Worm (Caenorhabditis elegans) whole organism, young adult: ENCODE results near the gene C25E10.17.

Experiments
- B0035.1 ChIP-seq: sonication (generic microtip); optimal IDR thresholded peaks from 2 replicates; lab custom pipeline; 2016; ENCODE audit warnings: missing genetic modification characterization, mild to moderate bottlenecking, missing compliant biosample characterization, missing genotype, missing genetic modification reagents
- F22D6.2 ChIP-seq: sonication (generic microtip); optimal IDR thresholded peaks from 2 replicates; lab custom pipeline; 2016; ENCODE audit warnings: mild to moderate bottlenecking, missing genetic modification characterization, missing compliant biosample characterization
- F57C9.4 ChIP-seq: sonication (generic microtip); optimal IDR thresholded peaks from 2 replicates; lab custom pipeline; 2017; ENCODE audit warnings: mild to moderate bottlenecking, missing genetic modification characterization, missing compliant biosample characterization
- T07F8.4 ChIP-seq: sonication (generic microtip); optimal IDR thresholded peaks from 2 replicates; lab custom pipeline; 2016; ENCODE audit warnings: mild to moderate bottlenecking, missing genetic modification characterization, moderate library complexity, missing compliant biosample characterization
- Y56A3A.18 ChIP-seq: fragments of 200-800 bp; sonication (Bioruptor generic); IDR thresholded peaks from 2 replicates; pipeline ENCODE4 v1.3.6; 2022; ENCODE audit warnings: missing genetic modification reagents, missing genetic modification characterization, missing compliant biosample characterization
- Y79H2A.3 ChIP-seq: fragments of 200-800 bp; sonication (Bioruptor generic); conservative IDR thresholded peaks from 2 replicates; pipeline ENCODE4 v1.3.6; 2022; ENCODE audit warnings: missing genetic modification reagents, missing genetic modification characterization, missing compliant biosample characterization
- Y95B8A.8 ChIP-seq: fragments of 200-800 bp; sonication (Bioruptor generic); IDR thresholded peaks from 2 replicates; pipeline ENCODE4 v1.3.6; 2022; ENCODE audit warnings: missing genetic modification reagents, missing genetic modification characterization, missing compliant biosample characterization
- akir-1 ChIP-seq: fragments of 200-800 bp; sonication (Bioruptor generic); optimal IDR thresholded peaks from 2 replicates; lab custom pipeline; 2018; ENCODE audit warnings: mild to moderate bottlenecking, missing genetic modification characterization, moderate library complexity, missing compliant biosample characterization
- ama-1 ChIP-seq, 3 experiments: fragments of 150-350 bp in 1 of 3; sonication (generic microtip) in 2 of 3; optimal IDR thresholded peaks; 2 replicates each; lab custom pipeline; 2014 to 2018; ENCODE audit warnings: missing biosample characterization in 2 of 3, missing genetic modification characterization in 2 of 3, missing genetic modification reagents in 2 of 3
- bed-2 ChIP-seq: fragments of 200-800 bp; sonication (Bioruptor generic); IDR thresholded peaks from 2 replicates; pipeline ENCODE4 v1.3.6; 2022; ENCODE audit warnings: missing genetic modification reagents, missing genetic modification characterization, missing compliant biosample characterization
- ceh-100 ChIP-seq: fragments of 200-800 bp; sonication (Bioruptor generic); IDR thresholded peaks from 2 replicates; pipeline ENCODE4 v1.3.6; 2022; ENCODE audit warnings: missing genetic modification reagents, missing genetic modification characterization, missing compliant biosample characterization
- ceh-79 ChIP-seq: sonication (generic microtip); optimal IDR thresholded peaks from 2 replicates; lab custom pipeline; 2017; ENCODE audit warnings: mild to moderate bottlenecking, missing genetic modification characterization, missing compliant biosample characterization
- chd-7 ChIP-seq: sonication (generic microtip); optimal IDR thresholded peaks from 2 replicates; lab custom pipeline; 2016; ENCODE audit warnings: mild to moderate bottlenecking, missing genetic modification characterization, moderate library complexity, missing compliant biosample characterization
- efl-1 ChIP-seq: fragments of 150-350 bp; optimal IDR thresholded peaks from 2 replicates; lab custom pipeline; 2014; ENCODE audit warnings: missing biosample characterization, missing genetic modification reagents, missing genetic modification characterization
- ekl-4 ChIP-seq: fragments of 200-800 bp; sonication (Bioruptor generic); IDR thresholded peaks from 2 replicates; pipeline ENCODE4 v1.3.6; 2022; ENCODE audit warnings: missing genetic modification reagents, missing genetic modification characterization, missing compliant biosample characterization
- hmg-20 ChIP-seq: fragments of 200-800 bp; sonication (Bioruptor generic); IDR thresholded peaks from 2 replicates; pipeline ENCODE4 v1.3.6; 2022; ENCODE audit warnings: missing genetic modification reagents, missing genetic modification characterization, missing compliant biosample characterization
- let-607 ChIP-seq, 2 experiments: fragments of 200-800 bp in 1 of 2; sonication (Bioruptor generic) in 1 of 2; sonication (generic microtip) in 1 of 2; optimal IDR thresholded peaks; 2 replicates each; lab custom pipeline; 2016 to 2018; ENCODE audit warnings: mild to moderate bottlenecking in 2 of 2, missing compliant biosample characterization in 2 of 2, missing genetic modification characterization in 2 of 2, moderate library complexity in 2 of 2, missing genotype in 1 of 2
- lin-26 ChIP-seq: fragments of 200-800 bp; sonication (Bioruptor generic); IDR thresholded peaks from 2 replicates; pipeline ENCODE4 v1.3.6; 2022; ENCODE audit warnings: missing genetic modification reagents, missing genetic modification characterization, missing compliant biosample characterization
- lin-54 ChIP-seq: fragments of 200-800 bp; sonication (Bioruptor generic); optimal IDR thresholded peaks from 2 replicates; lab custom pipeline; 2018; ENCODE audit warnings: mild to moderate bottlenecking, missing genetic modification characterization, missing compliant biosample characterization
- madf-10 ChIP-seq: sonication (generic microtip); optimal IDR thresholded peaks from 2 replicates; lab custom pipeline; 2016; ENCODE audit warnings: mild to moderate bottlenecking, missing genetic modification characterization, missing compliant biosample characterization
- madf-8 ChIP-seq: fragments of 200-800 bp; sonication (Bioruptor generic); conservative IDR thresholded peaks from 2 replicates; pipeline ENCODE4 v1.3.6; 2022; ENCODE audit warnings: missing genetic modification reagents, missing genetic modification characterization, missing compliant biosample characterization
- nhr-179 ChIP-seq: sonication (generic microtip); optimal IDR thresholded peaks from 2 replicates; lab custom pipeline; 2016; ENCODE audit warnings: mild to moderate bottlenecking, missing genetic modification characterization, missing compliant biosample characterization
- nhr-90 ChIP-seq: sonication (generic microtip); optimal IDR thresholded peaks from 2 replicates; lab custom pipeline; 2016; ENCODE audit warnings: missing genotype, mild to moderate bottlenecking, missing genetic modification characterization, missing compliant biosample characterization
- rcor-1 ChIP-seq: fragments of 200-800 bp; sonication (Bioruptor generic); IDR thresholded peaks from 2 replicates; pipeline ENCODE4 v1.3.6; 2022; ENCODE audit warnings: missing genetic modification reagents, missing genetic modification characterization, missing compliant biosample characterization
- repo-1 ChIP-seq: sonication (generic microtip); optimal IDR thresholded peaks from 2 replicates; lab custom pipeline; 2017; ENCODE audit warnings: mild to moderate bottlenecking, missing genetic modification characterization, missing compliant biosample characterization
- sdz-38 ChIP-seq: sonication (generic microtip); optimal IDR thresholded peaks from 2 replicates; lab custom pipeline; 2016; ENCODE audit warnings: missing genotype, missing genetic modification characterization, missing compliant biosample characterization
- somi-1 ChIP-seq: fragments of 200-800 bp; sonication (Bioruptor generic); optimal IDR thresholded peaks from 2 replicates; lab custom pipeline; 2018; ENCODE audit warnings: mild to moderate bottlenecking, missing genetic modification characterization, missing compliant biosample characterization
- sptf-2 ChIP-seq: fragments of 200-800 bp; sonication (Bioruptor generic); optimal IDR thresholded peaks from 2 replicates; lab custom pipeline; 2018; ENCODE audit warnings: mild to moderate bottlenecking, missing genetic modification characterization, missing compliant biosample characterization
- tbp1 ChIP-seq: fragments of 200-800 bp; sonication (Bioruptor generic); optimal IDR thresholded peaks from 2 replicates; lab custom pipeline; 2018; ENCODE audit warnings: mild to moderate bottlenecking, missing genetic modification characterization, missing compliant biosample characterization
- tbx-9 ChIP-seq: sonication (generic microtip); optimal IDR thresholded peaks from 2 replicates; lab custom pipeline; 2016; ENCODE audit warnings: borderline replicate concordance, missing genetic modification characterization, inconsistent platforms, missing compliant biosample characterization
- tlf-1 ChIP-seq: fragments of 200-800 bp; sonication (Bioruptor generic); optimal IDR thresholded peaks from 2 replicates; lab custom pipeline; 2018; ENCODE audit warnings: mild to moderate bottlenecking, missing genetic modification characterization, missing compliant biosample characterization
- unc-62 ChIP-seq: fragments of 150-350 bp; optimal IDR thresholded peaks from 2 replicates; lab custom pipeline; 2014; ENCODE audit warnings: missing biosample characterization, missing genetic modification reagents, missing genetic modification characterization
- ztf-3 ChIP-seq: fragments of 200-800 bp; sonication (Bioruptor generic); optimal IDR thresholded peaks from 2 replicates; lab custom pipeline; 2018; ENCODE audit warnings: mild to moderate bottlenecking, missing genetic modification characterization, missing compliant biosample characterization

Gene C25E10.17

DNA sequence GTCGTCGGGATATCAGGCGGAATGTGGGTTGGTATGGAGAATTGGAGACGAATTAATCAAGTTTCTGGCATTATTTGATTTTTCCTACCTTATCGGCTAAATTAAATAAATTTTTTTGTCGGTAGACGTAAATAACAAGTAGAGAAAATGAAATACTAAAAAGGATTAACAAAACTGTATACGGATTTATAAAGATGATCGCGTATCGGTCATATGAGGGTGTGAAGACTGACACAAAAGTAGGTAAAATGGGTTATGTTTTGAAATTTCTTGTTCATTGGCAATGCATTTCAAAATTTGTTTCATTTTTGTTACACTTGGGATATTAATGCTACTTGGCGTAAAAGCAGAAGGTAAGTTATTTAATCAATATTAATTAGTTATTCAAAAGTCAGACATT, 12.1 kb upstream of the C25E10.17 start, which contains the start of the genes C25E10.16 and C25E10.13:
TSS of gene C25E10.16 (minus strand) at position 101 of the 400 bp plus-strand sequence.
TSS of gene C25E10.13 (plus strand) at position 256 of the 400 bp plus-strand sequence.
- TF ChIP-seq madf-8 (no peak), sptf-2 (no peak), hmg-20 (GFP tag; lab: Robert Waterston, UW) (no peak), let-607 (tag; optimal IDR thresholded peaks at IDR 0.05; lab: Kevin White, UChicago) (no peak), repo-1 (no peak), chd-7 (tag; lab: Kevin White, UChicago) (no peak), ceh-79 (tag; lab: Kevin White, UChicago) (no peak), T07F8.4 (tag; lab: Kevin White, UChicago) (no peak), F57C9.4 (no peak)

DNA sequence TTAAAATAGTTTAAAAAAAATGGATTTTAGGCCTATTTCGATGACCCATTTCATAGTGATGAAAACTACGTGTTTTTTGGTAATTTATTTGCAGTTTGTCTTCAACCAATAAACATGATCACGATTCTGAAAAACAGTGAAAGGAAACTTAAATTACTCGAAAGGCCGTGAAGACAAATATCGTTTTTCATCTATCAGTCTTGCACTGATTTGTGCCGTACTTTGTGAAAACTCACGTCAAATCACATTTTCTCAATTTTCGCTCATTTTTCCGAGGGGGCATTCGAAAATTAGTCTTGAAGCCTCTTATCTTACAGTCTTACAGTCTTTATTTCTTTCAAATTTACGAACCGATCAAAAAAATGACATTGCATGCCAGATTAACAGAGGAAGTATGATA, 11.2 kb upstream of the C25E10.17 start, which contains the start of gene C25E10.11:
TSS of gene C25E10.11 (minus strand) at position 101 of the 400 bp plus-strand sequence.
- TF ChIP-seq Y95B8A.8 (GFP tag; lab: Robert Waterston, UW) (no peak), ama-1 (optimal IDR thresholded peaks at IDR 0.05; lab: Kevin White, UChicago) (no peak), ama-1 (GFP tag; optimal IDR thresholded peaks at IDR 0.05; lab: Kevin White, UChicago) (no peak), somi-1 (GFP tag; lab: Kevin White, UChicago) (no peak), Y79H2A.3 (GFP tag; lab: Robert Waterston, UW) (no peak), akir-1 (GFP tag; lab: Kevin White, UChicago) (no peak), tlf-1 (GFP tag; lab: Kevin White, UChicago) (no peak), B0035.1 (tag; lab: Kevin White, UChicago) (no peak), F57C9.4 (no peak), ekl-4 (GFP tag; lab: Robert Waterston, UW) (no peak), sdz-38 (tag; lab: Kevin White, UChicago) (no peak), tbx-9 (tag; lab: Kevin White, UChicago) (no peak), unc-62 (GFP tag; lab: Kevin White, UChicago) (no peak)

DNA sequence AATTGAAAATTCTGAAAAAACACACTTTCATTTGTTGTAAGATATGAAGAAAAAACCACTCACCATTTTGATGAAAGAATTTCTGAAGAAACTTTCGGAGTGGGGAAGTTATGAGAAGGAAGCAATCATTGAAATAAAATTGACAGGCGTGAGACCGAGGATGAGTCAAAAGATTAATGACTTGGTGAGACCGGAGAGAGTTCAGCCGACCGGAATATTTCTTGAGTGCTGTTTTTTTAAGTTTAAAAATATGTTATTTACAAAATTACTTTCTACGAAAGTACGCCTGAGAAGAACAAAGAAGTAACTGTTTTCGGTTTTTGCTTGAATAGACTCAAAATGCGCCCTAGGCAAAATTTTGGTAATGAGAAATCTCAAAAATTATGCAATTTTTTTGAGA, 8.8 kb upstream of the C25E10.17 start, which contains the start of gene C25E10.10:
TSS of gene C25E10.10 (minus strand) at position 101 of the 400 bp plus-strand sequence.
- TF ChIP-seq F22D6.2 = no peak

DNA sequence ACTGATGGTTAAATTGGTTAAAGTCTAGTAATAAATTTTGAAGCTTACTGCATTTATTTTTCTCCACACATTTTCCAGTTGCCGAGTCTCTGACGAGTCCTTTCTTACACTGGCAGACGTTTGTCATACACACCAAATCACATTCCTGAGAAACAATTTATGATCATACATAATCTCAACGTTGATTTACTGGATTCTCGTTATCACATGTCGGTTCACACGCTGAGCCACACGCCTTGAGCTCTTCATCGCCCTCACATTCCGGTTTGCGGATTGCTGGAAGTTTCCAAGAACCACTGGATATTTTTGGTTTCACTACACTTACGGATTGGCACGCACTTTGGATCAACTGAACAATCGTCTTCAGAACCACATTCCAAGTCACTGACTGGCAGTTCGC, 8.2 kb upstream of the C25E10.17 start:
- no peak for TF ChIP-seq efl-1 (GFP tag; lab: Kevin White, UChicago)
- TF ChIP-seq tbp1 = no peak
- no peak for TF ChIP-seq nhr-179 (tag; lab: Kevin White, UChicago)
- no peak for TF ChIP-seq lin-26 (GFP tag; lab: Robert Waterston, UW)
- TF ChIP-seq ceh-100 (GFP tag; lab: Robert Waterston, UW) = no peak
- no peak for TF ChIP-seq lin-54 (GFP tag; lab: Kevin White, UChicago)
- TF ChIP-seq nhr-90 (tag; lab: Kevin White, UChicago) = no peak

DNA sequence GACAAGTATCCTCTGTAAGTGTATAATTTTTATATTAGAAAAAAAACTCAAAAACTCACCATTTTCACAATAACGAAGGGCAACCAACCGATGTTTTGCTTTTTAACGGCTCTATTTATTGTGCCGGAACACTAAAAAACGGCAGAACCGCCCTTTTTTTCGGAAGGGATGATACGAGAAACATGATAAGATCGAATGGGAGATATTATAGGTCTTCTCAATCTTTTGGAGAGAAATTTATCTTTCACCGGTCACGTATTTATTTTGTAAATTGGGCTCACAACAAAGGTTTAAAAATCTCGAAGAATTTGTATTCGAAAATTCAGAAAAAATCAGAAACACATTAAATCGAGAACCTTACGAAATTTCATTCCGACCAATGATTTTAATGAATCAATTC, 7.4 kb upstream of the C25E10.17 start, which contains the start of gene swm-1:
TSS of gene swm-1 (minus strand) at position 101 of the 400 bp plus-strand sequence.
- TF ChIP-seq madf-10 (tag; lab: Kevin White, UChicago) = no peak
- no peak for TF ChIP-seq rcor-1 (GFP tag; lab: Robert Waterston, UW)
- TF ChIP-seq ztf-3 (GFP tag; lab: Kevin White, UChicago) = no peak
- TF ChIP-seq bed-2 (GFP tag; lab: Robert Waterston, UW) = no peak
- no peak for TF ChIP-seq efl-1 (GFP tag; lab: Kevin White, UChicago)
- TF ChIP-seq Y56A3A.18 (GFP tag; lab: Robert Waterston, UW) = no peak
